Fruit fly (Drosophila melanogaster) whole organism, embryonic: Measurements from ENCODE around the gene Col4a1.

Experiments
- Abd-B ChIP-seq: fragments of 200-800 bp; sonication (Bioruptor generic); optimal IDR thresholded peaks from 2 replicates; lab custom pipeline; 2018; ENCODE audit warnings: missing biosample characterization, mild to moderate bottlenecking, missing genetic modification characterization, moderate library complexity
- Adf1 ChIP-seq: fragments of 200-800 bp; sonication (Bioruptor generic); IDR thresholded peaks from 2 replicates; pipeline ENCODE4 v1.3.6; 2022; ENCODE audit warnings: missing biosample characterization, missing genetic modification characterization
- Antp ChIP-seq: fragments of 200-800 bp; sonication (Bioruptor generic); optimal IDR thresholded peaks from 3 replicates; lab custom pipeline; 2016; ENCODE audit warnings: missing biosample characterization, missing genetic modification characterization
- Asciz ChIP-seq: fragments of 200-800 bp; sonication (Bioruptor generic); optimal IDR thresholded peaks from 2 replicates; lab custom pipeline; 2017; ENCODE audit warnings: missing biosample characterization, mild to moderate bottlenecking, missing genetic modification characterization, missing genetic modification reagents
- CG12769 ChIP-seq: fragments of 200-800 bp; sonication (Bioruptor generic); optimal IDR thresholded peaks from 2 replicates; lab custom pipeline; 2019; ENCODE audit warnings: missing biosample characterization, mild to moderate bottlenecking, missing genetic modification characterization, moderate library complexity
- CG12942 ChIP-seq: fragments of 200-800 bp; sonication (Bioruptor generic); optimal IDR thresholded peaks from 3 replicates; lab custom pipeline; 2016; ENCODE audit warnings: missing biosample characterization, missing genetic modification characterization
- CG15011 ChIP-seq: fragments of 200-800 bp; sonication (Bioruptor generic); optimal IDR thresholded peaks from 3 replicates; lab custom pipeline; 2018; ENCODE audit warnings: missing biosample characterization, mild to moderate bottlenecking, missing genetic modification characterization
- CG15269 ChIP-seq: fragments of 200-800 bp; sonication (Bioruptor generic); optimal IDR thresholded peaks from 2 replicates; lab custom pipeline; 2018; ENCODE audit warnings: missing biosample characterization, mild to moderate bottlenecking, missing genetic modification characterization, moderate library complexity
- CG1832 ChIP-seq: fragments of 200-800 bp; sonication (Bioruptor generic); optimal IDR thresholded peaks from 2 replicates; lab custom pipeline; 2017; ENCODE audit warnings: missing biosample characterization, mild to moderate bottlenecking, missing genetic modification characterization, inconsistent platforms
- CG2199 ChIP-seq: fragments of 200-800 bp; sonication (Bioruptor generic); IDR thresholded peaks from 3 replicates; pipeline ENCODE4 v1.3.6; 2022; ENCODE audit warnings: missing biosample characterization, missing genetic modification characterization
- CG32532 ChIP-seq: fragments of 200-800 bp; sonication (Bioruptor generic); IDR thresholded peaks from 2 replicates; pipeline ENCODE4 v1.3.6; 2022; ENCODE audit warnings: missing biosample characterization, missing genetic modification characterization
- CG3407 ChIP-seq: fragments of 200-800 bp; sonication (Bioruptor generic); optimal IDR thresholded peaks from 2 replicates; lab custom pipeline; 2018; ENCODE audit warnings: missing biosample characterization, mild to moderate bottlenecking, missing genetic modification characterization
- CG34224 ChIP-seq: fragments of 200-800 bp; sonication (Bioruptor generic); IDR thresholded peaks from 3 replicates; pipeline ENCODE4 v1.3.6; 2022; ENCODE audit warnings: missing biosample characterization, missing genetic modification characterization; ENCODE audit not compliant: partially characterized antibody
- CG43689 ChIP-seq: fragments of 200-800 bp; sonication (Bioruptor generic); IDR thresholded peaks from 2 replicates; pipeline ENCODE4 v1.3.6; 2022; ENCODE audit warnings: missing biosample characterization, missing genetic modification characterization
- CG6175 ChIP-seq: fragments of 200-800 bp; sonication (Bioruptor generic); IDR thresholded peaks from 3 replicates; pipeline ENCODE4 v1.3.6; 2022; ENCODE audit warnings: missing biosample characterization, missing genetic modification characterization
- CG7357 ChIP-seq: fragments of 200-800 bp; sonication (Bioruptor generic); IDR thresholded peaks from 3 replicates; pipeline ENCODE4 v1.3.6; 2022; ENCODE audit warnings: missing biosample characterization, missing genetic modification characterization
- CG7372 ChIP-seq: fragments of 200-800 bp; sonication (Bioruptor generic); IDR thresholded peaks from 2 replicates; pipeline ENCODE4 v1.3.6; 2022; ENCODE audit warnings: missing biosample characterization, missing genetic modification characterization
- CG7839 ChIP-seq: fragments of 200-800 bp; sonication (Bioruptor generic); optimal IDR thresholded peaks from 3 replicates; lab custom pipeline; 2018; ENCODE audit warnings: missing biosample characterization, mild to moderate bottlenecking, missing genetic modification characterization, moderate library complexity
- Fer1 ChIP-seq: fragments of 200-800 bp; sonication (Bioruptor generic); optimal IDR thresholded peaks from 2 replicates; lab custom pipeline; 2017; ENCODE audit warnings: missing biosample characterization, mild to moderate bottlenecking, missing genetic modification characterization
- Hand ChIP-seq: fragments of 200-800 bp; sonication (Bioruptor generic); optimal IDR thresholded peaks from 2 replicates; lab custom pipeline; 2017; ENCODE audit warnings: mild to moderate bottlenecking, missing biosample characterization, missing genetic modification reagents, missing genetic modification characterization
- Lim3 ChIP-seq: fragments of 200-800 bp; sonication (Bioruptor generic); IDR thresholded peaks from 2 replicates; pipeline ENCODE4 v1.3.6; 2022; ENCODE audit warnings: missing biosample characterization, missing genetic modification characterization
- Mad ChIP-seq: fragments of 200-800 bp; sonication (Bioruptor generic); optimal IDR thresholded peaks from 2 replicates; lab custom pipeline; 2016; ENCODE audit warnings: missing biosample characterization, missing genetic modification characterization
- Med ChIP-seq: fragments of 200-800 bp; sonication (Bioruptor generic); peaks from one replicate; lab custom pipeline; 2016; ENCODE audit warnings: missing biosample characterization, missing genetic modification characterization, mild to moderate bottlenecking, inconsistent platforms, moderate library complexity
- Mrtf ChIP-seq: fragments of 200-800 bp; sonication (Bioruptor generic); IDR thresholded peaks from 3 replicates; pipeline ENCODE4 v1.3.6; 2022; ENCODE audit warnings: missing biosample characterization, missing genetic modification characterization
- NfI ChIP-seq: fragments of 200-800 bp; sonication (Bioruptor generic); optimal IDR thresholded peaks from 3 replicates; lab custom pipeline; 2018; ENCODE audit warnings: missing biosample characterization, mild to moderate bottlenecking, missing genetic modification characterization, moderate library complexity
- Ptx1 ChIP-seq: fragments of 200-800 bp; sonication (Bioruptor generic); IDR thresholded peaks from 2 replicates; pipeline ENCODE4 v1.3.6; 2022; ENCODE audit warnings: missing biosample characterization, missing genetic modification characterization
- Rfx ChIP-seq: fragments of 200-800 bp; sonication (Bioruptor generic); IDR thresholded peaks from 2 replicates; pipeline ENCODE4 v1.3.6; 2022; ENCODE audit warnings: missing biosample characterization, missing genetic modification characterization
- ase ChIP-seq: fragments of 200-800 bp; sonication (Bioruptor generic); IDR thresholded peaks from 3 replicates; pipeline ENCODE4 v1.3.6; 2022; ENCODE audit warnings: missing biosample characterization, missing genetic modification characterization
- bigmax ChIP-seq: fragments of 200-800 bp; sonication (Bioruptor generic); optimal IDR thresholded peaks from 2 replicates; lab custom pipeline; 2018; ENCODE audit warnings: missing biosample characterization, mild to moderate bottlenecking, missing genetic modification characterization
- corto ChIP-seq: fragments of 200-800 bp; sonication (Bioruptor generic); optimal IDR thresholded peaks from 2 replicates; lab custom pipeline; 2016; ENCODE audit warnings: missing biosample characterization, mild to moderate bottlenecking, missing genetic modification characterization, moderate library complexity
- crc ChIP-seq: fragments of 200-800 bp; sonication (Bioruptor generic); optimal IDR thresholded peaks from 2 replicates; lab custom pipeline; 2016; ENCODE audit warnings: missing biosample characterization, missing genetic modification characterization
- en ChIP-seq: fragments of 200-800 bp; sonication (Bioruptor generic); optimal IDR thresholded peaks from 2 replicates; lab custom pipeline; 2016; ENCODE audit warnings: missing biosample characterization, missing genetic modification characterization
- ewg ChIP-seq: fragments of 200-800 bp; sonication (Bioruptor generic); optimal IDR thresholded peaks from 3 replicates; lab custom pipeline; 2017; ENCODE audit warnings: mild to moderate bottlenecking, missing biosample characterization, missing genetic modification reagents, missing genetic modification characterization
- fd96Cb ChIP-seq: fragments of 200-800 bp; sonication (Bioruptor generic); optimal IDR thresholded peaks from 2 replicates; lab custom pipeline; 2018; ENCODE audit warnings: missing biosample characterization, mild to moderate bottlenecking, missing genetic modification characterization, moderate library complexity
- ftz-f1 ChIP-seq: fragments of 200-800 bp; sonication (Bioruptor generic); optimal IDR thresholded peaks from 2 replicates; lab custom pipeline; 2016; ENCODE audit warnings: missing biosample characterization, missing genetic modification characterization
- her ChIP-seq: fragments of 200-800 bp; sonication (Bioruptor generic); optimal IDR thresholded peaks from 2 replicates; lab custom pipeline; 2016; ENCODE audit warnings: missing biosample characterization, missing genetic modification characterization
- inv ChIP-seq: fragments of 200-800 bp; sonication (Bioruptor generic); IDR thresholded peaks from 2 replicates; pipeline ENCODE4 v1.3.6; 2022; ENCODE audit warnings: missing biosample characterization, missing genetic modification characterization; ENCODE audit not compliant: partially characterized antibody
- lilli ChIP-seq: fragments of 200-800 bp; sonication (Bioruptor generic); optimal IDR thresholded peaks from 3 replicates; lab custom pipeline; 2016; ENCODE audit warnings: missing biosample characterization, missing genetic modification characterization
- lola ChIP-seq, 3 experiments: fragments of >200 bp in 2 of 3; fragments of 200-800 bp in 1 of 3; sonication (Bioruptor generic) in 1 of 3; optimal IDR thresholded peaks; 2 replicates each; lab custom pipeline; 2017 to 2019; ENCODE audit warnings: missing biosample characterization in 3 of 3, missing genetic modification characterization in 3 of 3, mild to moderate bottlenecking in 1 of 3, moderate library complexity in 1 of 3
- nerfin-1 ChIP-seq: fragments of 200-800 bp; sonication (Bioruptor generic); optimal IDR thresholded peaks from 3 replicates; lab custom pipeline; 2019; ENCODE audit warnings: missing biosample characterization, mild to moderate bottlenecking, missing genetic modification characterization, moderate library complexity
- nmo ChIP-seq: fragments of 200-800 bp; sonication (Bioruptor generic); optimal IDR thresholded peaks from 2 replicates; lab custom pipeline; 2018; ENCODE audit warnings: missing biosample characterization, mild to moderate bottlenecking, missing genetic modification characterization, moderate library complexity
- pan ChIP-seq, 4 experiments: fragments of >200 bp in 3 of 4; fragments of 200-800 bp in 1 of 4; sonication (Bioruptor generic) in 1 of 4; optimal IDR thresholded peaks in 3 of 4; IDR thresholded peaks in 1 of 4; 2 replicates each; pipeline versions ENCODE4 v1.3.6 to Lab custom; 2017 to 2022; ENCODE audit warnings: missing biosample characterization in 2 of 4, missing genetic modification characterization in 2 of 4, mixed read lengths in 1 of 4
- pfk ChIP-seq: fragments of 200-800 bp; sonication (Bioruptor generic); optimal IDR thresholded peaks from 2 replicates; lab custom pipeline; 2018; ENCODE audit warnings: missing biosample characterization, mild to moderate bottlenecking, missing genetic modification characterization, moderate library complexity
- pho ChIP-seq: fragments of 200-800 bp; sonication (Bioruptor generic); optimal IDR thresholded peaks from 2 replicates; lab custom pipeline; 2016; ENCODE audit warnings: missing biosample characterization, missing genetic modification characterization
- pum ChIP-seq: fragments of 200-800 bp; sonication (Bioruptor generic); optimal IDR thresholded peaks from 2 replicates; lab custom pipeline; 2016; ENCODE audit warnings: missing biosample characterization, missing genetic modification characterization
- repo ChIP-seq: fragments of 200-800 bp; sonication (Bioruptor generic); optimal IDR thresholded peaks from 2 replicates; lab custom pipeline; 2016; ENCODE audit warnings: missing biosample characterization, missing genetic modification characterization
- so ChIP-seq: fragments of 200-800 bp; sonication (Bioruptor generic); IDR thresholded peaks from 3 replicates; pipeline ENCODE4 v1.3.6; 2022; ENCODE audit warnings: missing biosample characterization, missing genetic modification characterization
- ssp ChIP-seq: fragments of 200-800 bp; sonication (Bioruptor generic); IDR thresholded peaks from 2 replicates; pipeline ENCODE4 v1.3.6; 2022; ENCODE audit warnings: missing biosample characterization, missing genetic modification characterization
- zfh1 ChIP-seq: fragments of 200-800 bp; sonication (Bioruptor generic); IDR thresholded peaks from 3 replicates; pipeline ENCODE4 v1.3.6; 2022; ENCODE audit warnings: missing biosample characterization, missing genetic modification characterization

Col4a1 gene

DNA sequence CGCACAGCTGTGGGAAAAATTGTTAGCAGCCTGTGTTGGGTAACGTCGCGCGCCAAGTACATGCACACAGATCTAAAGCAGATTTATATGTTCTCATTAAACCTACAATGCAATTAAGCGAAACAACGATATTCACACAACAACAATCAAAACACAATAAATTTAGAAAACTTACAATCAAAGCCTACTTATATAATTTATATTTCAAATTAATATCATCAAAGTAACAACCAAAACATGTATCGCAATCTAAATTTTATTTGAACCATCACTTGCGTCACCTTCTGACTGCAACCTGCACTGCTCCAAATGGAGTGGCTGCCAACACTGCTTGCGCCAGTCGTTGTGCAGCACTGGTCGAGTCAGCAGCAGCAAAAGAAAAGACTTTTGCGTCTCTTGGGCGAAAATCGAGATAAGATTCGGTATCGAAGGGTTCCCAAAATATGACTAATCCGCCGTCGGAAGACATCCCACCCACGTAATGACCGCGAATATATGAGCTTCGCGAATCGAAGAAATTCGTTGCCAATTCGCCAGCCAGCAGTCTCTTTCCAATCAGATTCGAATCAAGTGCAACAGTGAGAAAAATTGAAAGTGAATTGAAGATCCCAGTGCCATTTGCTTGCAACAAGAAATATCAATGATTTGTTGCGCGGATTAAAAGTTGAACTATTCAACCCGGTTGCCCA lies 48.0 kb upstream of the Col4a1 start, which contains the start of the genes CG8892 and CG34126 (continued):
- peak; percentile 96 for TF ChIP-seq CG15269 (tag; lab: Kevin White, UChicago)
- peak; percentile 99 for TF ChIP-seq pum (GFP tag; lab: Kevin White, UChicago)
- TF ChIP-seq ase (GFP tag; lab: Robert Waterston, UW), result peak; percentile 92
- TF ChIP-seq her (GFP tag; lab: Kevin White, UChicago), result peak; percentile 84
- peak in 1 of 3 experiments; percentile 98 for TF ChIP-seq lola (GFP tag; optimal IDR thresholded peaks at IDR 0.05; lab: Kevin White, UChicago)
- TF ChIP-seq Adf1 (GFP tag; lab: Robert Waterston, UW), result peak; percentile 80
- TF ChIP-seq CG7372 (GFP tag; lab: Robert Waterston, UW), result peak; percentile 97
- peak; percentile 96 for TF ChIP-seq Antp (GFP tag; lab: Kevin White, UChicago)
- peak; percentile 74; the same call in 1 of the 3 replicates for TF ChIP-seq CG2199
- TF ChIP-seq Ptx1, result peak; percentile 98
- TF ChIP-seq Abd-B, result peak; percentile 99
- peak; percentile 89 for TF ChIP-seq CG43689 (GFP tag; lab: Robert Waterston, UW)
- peak; percentile 97 for TF ChIP-seq pho
- TF ChIP-seq nerfin-1 (tag; lab: Kevin White, UChicago), result peak; percentile 97
- peak; percentile 99 for TF ChIP-seq Med (GFP tag; lab: Kevin White, UChicago)
- peak; percentile 83 for TF ChIP-seq Lim3
- TF ChIP-seq en (GFP tag; lab: Kevin White, UChicago), result peak; percentile 91
- peak; percentile 85 for TF ChIP-seq crc
- peak; percentile 99 for TF ChIP-seq CG12942 (GFP tag; lab: Kevin White, UChicago)
- TF ChIP-seq CG32532, result peak; percentile 96
- peak; percentile 97 for TF ChIP-seq CG7839 (tag; lab: Kevin White, UChicago)
- TF ChIP-seq Mad (GFP tag; lab: Kevin White, UChicago), result peak; percentile 97
- no peak for TF ChIP-seq CG34224 (GFP tag; lab: Robert Waterston, UW)
- peak; percentile 96 for TF ChIP-seq Mrtf (GFP tag; lab: Robert Waterston, UW)
- peak; percentile 95 for TF ChIP-seq ewg (GFP tag; lab: Kevin White, UChicago)
- peak; percentile 92 for TF ChIP-seq CG7357 (GFP tag; lab: Robert Waterston, UW)
- no peak for TF ChIP-seq pan (optimal IDR thresholded peaks at IDR 0.05; lab: Kevin White, UChicago)
- TF ChIP-seq pan (GFP tag; optimal IDR thresholded peaks at IDR 0.05 in 1 of 2, IDR thresholded peaks at IDR 0.05 in 1 of 2), result peak in 1 of 2 experiments; percentile 94
- TF ChIP-seq pfk (GFP tag; lab: Kevin White, UChicago), result peak; percentile 54
- peak; percentile 98 for TF ChIP-seq Rfx (GFP tag; lab: Robert Waterston, UW)
- TF ChIP-seq fd96Cb (tag; lab: Kevin White, UChicago), result peak; percentile 97
- TF ChIP-seq bigmax (GFP tag; lab: Kevin White, UChicago), result no peak
- peak; percentile 92 for TF ChIP-seq ftz-f1 (GFP tag; lab: Kevin White, UChicago)
- peak; percentile 3 for TF ChIP-seq CG1832
- peak; percentile 98 for TF ChIP-seq lilli (GFP tag; lab: Kevin White, UChicago)
- TF ChIP-seq Hand (GFP tag; lab: Kevin White, UChicago), result peak; percentile 82
- TF ChIP-seq zfh1 (GFP tag; lab: Robert Waterston, UW), result peak; percentile 96
- TF ChIP-seq repo (GFP tag; lab: Kevin White, UChicago), result peak; percentile 91
- TF ChIP-seq so (GFP tag; lab: Robert Waterston, UW), result peak; percentile 95
- peak; percentile 93 for TF ChIP-seq Asciz (GFP tag; lab: Kevin White, UChicago)
- TF ChIP-seq CG6175 (GFP tag; lab: Robert Waterston, UW), result peak; percentile 92
- TF ChIP-seq NfI, result peak; percentile 98
- peak; percentile 97 for TF ChIP-seq Fer1
- TF ChIP-seq nmo, result peak; percentile 98
- no peak for TF ChIP-seq inv
- peak; percentile 95 for TF ChIP-seq CG15011 (GFP tag; lab: Kevin White, UChicago)
- peak; percentile 93 for TF ChIP-seq ssp (GFP tag; lab: Robert Waterston, UW)
- peak; percentile 94 for TF ChIP-seq CG3407 (GFP tag; lab: Kevin White, UChicago)
- TF ChIP-seq CG12769, result no peak
- TF ChIP-seq corto (GFP tag; lab: Kevin White, UChicago), result peak; percentile 95
